Fruit fly (Drosophila melanogaster): ENCODE results near the gene CG14551.

Gene CG14551

DNA sequence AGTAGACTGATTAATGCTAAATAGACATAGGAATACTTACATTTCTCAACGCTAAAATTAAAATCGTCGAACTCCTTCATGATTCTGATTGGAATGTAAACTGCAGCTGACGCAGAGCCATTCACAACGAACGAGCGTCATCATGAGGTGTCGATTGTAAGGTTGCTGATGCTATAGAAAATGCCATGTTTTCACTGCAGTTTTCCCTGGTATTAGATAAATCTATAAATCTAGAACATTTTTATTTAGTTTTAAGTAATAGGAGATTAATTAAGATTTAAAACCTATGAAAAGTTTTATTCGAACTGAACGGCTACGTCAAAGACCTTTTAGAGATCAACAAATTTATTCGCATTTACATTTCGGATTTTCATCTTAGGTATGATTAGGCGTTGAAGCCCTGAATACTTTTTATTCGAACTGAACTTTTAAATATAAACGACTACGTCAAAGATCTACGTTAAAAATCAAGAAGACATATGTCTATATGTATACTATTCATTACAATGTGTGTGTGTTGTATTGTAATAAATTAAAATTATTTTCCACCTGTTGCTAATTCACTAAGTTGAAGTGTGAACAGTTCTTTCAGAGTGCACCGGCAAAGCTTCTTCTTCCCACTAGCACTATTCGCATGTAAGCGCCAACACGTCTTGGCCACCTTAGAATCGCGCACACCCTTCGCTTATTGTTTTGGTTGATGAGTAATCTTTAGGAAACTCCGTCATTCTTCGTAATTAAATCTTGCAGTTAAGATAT, 10.5 kb downstream of the CG14551 start, which contains the start of the genes Exo84 and Vps2 (continued):
- TF ChIP-seq CG12104 (GFP tag; optimal IDR thresholded peaks at IDR 0.05) (peak; percentile 26), bsh (GFP tag; optimal IDR thresholded peaks at IDR 0.05) (peak in 1 of 2 experiments; percentile 17), gsb (GFP tag; IDR thresholded peaks at IDR 0.05) (no peak), Max (GFP tag; optimal IDR thresholded peaks at IDR 0.05) (peak; percentile 49), CG8388 (GFP tag; optimal IDR thresholded peaks at IDR 0.05) (no peak), CG18011 (GFP tag; optimal IDR thresholded peaks at IDR 0.05) (no peak), CG13424 (tag; optimal IDR thresholded peaks at IDR 0.05) (peak; percentile 66), tll (GFP tag; optimal IDR thresholded peaks at IDR 0.05) (peak in 1 of 2 experiments; percentile 77), CG12071 (GFP tag; optimal IDR thresholded peaks at IDR 0.05) (no peak), amos (GFP tag; IDR thresholded peaks at IDR 0.05; ENCODE audit: partially characterized antibody) (0 out of 2 replicates have a peak, but pooled peaks have one; percentile 32), dpn (GFP tag; optimal IDR thresholded peaks at IDR 0.05) (peak in 1 of 2 experiments; percentile 2), CG10267 (tag; optimal IDR thresholded peaks at IDR 0.05) (peak; percentile 33), slbo (GFP tag; IDR thresholded peaks at IDR 0.05) (peak; percentile 56), sug (tag; optimal IDR thresholded peaks at IDR 0.05) (peak; percentile 68), CG9727 (GFP tag; optimal IDR thresholded peaks at IDR 0.05) (peak; percentile 66), Dad (GFP tag; optimal IDR thresholded peaks at IDR 0.05) (no peak), Ets97D (GFP tag; optimal IDR thresholded peaks at IDR 0.05) (peak; percentile 21), gce (GFP tag; IDR thresholded peaks at IDR 0.05) (no peak), CG30020 (tag; optimal IDR thresholded peaks at IDR 0.05) (peak; percentile 81), BEAF-32 (GFP tag; optimal IDR thresholded peaks at IDR 0.05) (peak; percentile 17), CG1233 (GFP tag; optimal IDR thresholded peaks at IDR 0.05) (peak; percentile 40), CG17361 (GFP tag; IDR thresholded peaks at IDR 0.05) (peak; percentile 90), D (optimal IDR thresholded peaks at IDR 0.05) (no peak), D (GFP tag; optimal IDR thresholded peaks at IDR 0.05) (peak; percentile 17), CG10654 (GFP tag; optimal IDR thresholded peaks at IDR 0.05) (no peak), danr (GFP tag; IDR thresholded peaks at IDR 0.05) (no peak), crc (GFP tag; optimal IDR thresholded peaks at IDR 0.05) (no peak), H2.0 (GFP tag; IDR thresholded peaks at IDR 0.05) (0 out of 2 replicates have a peak, but pooled peaks have one; percentile 32), Lhr (GFP tag; optimal IDR thresholded peaks at IDR 0.05) (peak; percentile 25), sd (tag; optimal IDR thresholded peaks at IDR 0.05) (peak; percentile 58), YL-1 (GFP tag; optimal IDR thresholded peaks at IDR 0.05) (peak; percentile 45), Deaf1 (tag; optimal IDR thresholded peaks at IDR 0.05) (no peak), Ets65A (GFP tag) (peak; percentile 89), mam (GFP tag; optimal IDR thresholded peaks at IDR 0.05) (peak; percentile 46), Sox100B (GFP tag; optimal IDR thresholded peaks at IDR 0.05) (no peak), CG11247 (GFP tag; IDR thresholded peaks at IDR 0.05) (no peak), nom (GFP tag; optimal IDR thresholded peaks at IDR 0.05) (no peak), CG9609 (GFP tag; optimal IDR thresholded peaks at IDR 0.05) (peak; percentile 17), CG15011 (GFP tag; optimal IDR thresholded peaks at IDR 0.05) (no peak), Dip3 (GFP tag; optimal IDR thresholded peaks at IDR 0.05) (peak; percentile 16), Usf (GFP tag; optimal IDR thresholded peaks at IDR 0.05) (peak; percentile 67), CG33557 (GFP tag; optimal IDR thresholded peaks at IDR 0.05) (peak; percentile 20), Jarid2 (GFP tag; optimal IDR thresholded peaks at IDR 0.05) (no peak), CG2712 (tag; optimal IDR thresholded peaks at IDR 0.05) (peak; percentile 54), gcm (GFP tag; optimal IDR thresholded peaks at IDR 0.05) (no peak), Dek (tag; optimal IDR thresholded peaks at IDR 0.05) (peak; percentile 40), nerfin-1 (tag; optimal IDR thresholded peaks at IDR 0.05) (no peak), Taf1 (GFP tag; IDR thresholded peaks at IDR 0.05) (no peak), emc (GFP tag; optimal IDR thresholded peaks at IDR 0.05) (no peak)

Data from whole organism, embryonic.